ENCODE assay signal across 3 fruit fly cellular contexts in the genomic region with DNA sequence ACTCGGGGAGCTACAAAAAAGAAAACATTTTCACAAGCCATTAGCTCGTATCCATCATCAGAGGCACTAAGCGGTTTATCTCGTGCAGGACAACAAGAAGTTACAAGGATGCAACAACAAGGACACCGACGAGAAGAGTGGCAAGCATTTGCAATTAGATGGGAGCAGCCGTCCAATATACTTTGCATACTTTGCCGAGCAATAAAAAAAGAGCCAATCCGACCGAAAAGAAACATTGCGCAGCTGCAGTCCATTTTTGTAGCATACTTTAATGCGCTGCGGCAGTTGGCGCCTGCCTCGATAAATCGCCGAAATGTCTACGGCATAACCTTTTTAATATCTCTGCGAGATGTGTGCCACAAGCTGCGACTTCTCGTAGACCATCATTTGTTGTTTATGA.
TF ChIP-seq lines count a peak whose summit lies in the region.

No protein-coding gene starts in this region.

- TF ChIP-seq CTCF in whole organism, embryonic (GFP tag; optimal IDR thresholded peaks at IDR 0.05; lab: Kevin White, UChicago): peak; percentile 39

TF ChIP-seq in whole organism, embryonic, 481 proteins besides CTCF, POLR2A, EP300 and RAD21:
- TF ChIP-seq CG7745 (tag; optimal IDR thresholded peaks at IDR 0.05; lab: Kevin White, UChicago): no peak
- TF ChIP-seq CG11504 (tag; optimal IDR thresholded peaks at IDR 0.05; lab: Kevin White, UChicago): peak; percentile 27
- peak; percentile 32; the same call in 1 of the 2 replicates for TF ChIP-seq sim (GFP tag; IDR thresholded peaks at IDR 0.05; lab: Robert Waterston, UW)

TF ChIP-seq in whole organism, pupa, 21 proteins besides CTCF, POLR2A, EP300 and RAD21:
- TF ChIP-seq CG4496 (GFP tag; IDR thresholded peaks at IDR 0.05; lab: Robert Waterston, UW): peak; percentile 25; the same call in 1 of the 3 replicates
- TF ChIP-seq CG12605 (GFP tag; IDR thresholded peaks at IDR 0.05; lab: Robert Waterston, UW): no peak
- TF ChIP-seq rn (GFP tag; IDR thresholded peaks at IDR 0.05; lab: Robert Waterston, UW): no peak
- no peak for TF ChIP-seq CG32121 (GFP tag; IDR thresholded peaks at IDR 0.05; lab: Robert Waterston, UW)
- no peak for TF ChIP-seq CG8159 (tag; optimal IDR thresholded peaks at IDR 0.05; lab: Kevin White, UChicago)
- TF ChIP-seq CG14655 (GFP tag; optimal IDR thresholded peaks at IDR 0.05; lab: Kevin White, UChicago): no peak
TF ChIP-seq in whole organism, pupa: peak in this region for 1.

TF ChIP-seq in whole organism, wandering third instar larva, 38 proteins besides CTCF, POLR2A, EP300 and RAD21:
- TF ChIP-seq pan (optimal IDR thresholded peaks at IDR 0.05; lab: Kevin White, UChicago) (no peak), Abd-B (GFP tag; optimal IDR thresholded peaks at IDR 0.05; lab: Kevin White, UChicago) (peak; percentile 44), Myc (optimal IDR thresholded peaks at IDR 0.05; lab: Kevin White, UChicago) (peak; percentile 75), h (GFP tag; optimal IDR thresholded peaks at IDR 0.05; lab: Kevin White, UChicago) (no peak), N (GFP tag; optimal IDR thresholded peaks at IDR 0.05; lab: Kevin White, UChicago) (peak; percentile 83), Vsx2 (GFP tag; optimal IDR thresholded peaks at IDR 0.05; lab: Kevin White, UChicago; ENCODE audit: partially characterized antibody) (peak; percentile 36)

Comparison
In these comparisons a context has a peak if more than half of its experiments do, and no peak if none do; other contexts are left out.
1. Of the 10 proteins assayed by ChIP-seq in both whole organism, embryonic and whole organism, wandering third instar larva: peak only in whole organism, embryonic: none; only in whole organism, wandering third instar larva: Abd-B; in both: none; in neither: 9.